Worm (Caenorhabditis elegans): Measurements from ENCODE around the gene srx-62.

srx-62 gene

DNA sequence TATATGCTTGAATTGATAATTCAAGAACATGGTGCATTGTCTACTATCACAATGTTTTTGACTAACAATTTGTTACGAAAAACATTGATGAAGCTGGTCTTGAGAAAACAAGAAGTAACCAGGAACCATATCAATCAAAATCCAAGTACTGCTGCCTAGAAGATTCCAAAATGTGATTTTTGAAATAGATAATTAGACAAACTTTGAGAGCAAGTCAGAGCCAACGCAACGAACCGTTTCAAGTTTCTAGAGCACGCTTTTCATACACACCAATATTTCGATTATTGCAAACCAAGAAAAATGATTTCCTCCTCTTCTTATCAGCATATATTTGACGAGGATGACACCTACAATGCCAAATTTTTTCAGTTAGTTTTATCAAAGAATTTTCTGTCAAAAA is 21.0 kb upstream of the srx-62 start, which contains the start of gene srw-89:
Gene srw-89 (plus strand): TSS at position 301 of the 400 bp plus-strand sequence.
- no peak for TF ChIP-seq W03F9.2 (tag; optimal IDR thresholded peaks at IDR 0.05)
- TF ChIP-seq dao-5 (tag; optimal IDR thresholded peaks at IDR 0.05): no peak
- TF ChIP-seq him-1 (tag; optimal IDR thresholded peaks at IDR 0.05): no peak

DNA sequence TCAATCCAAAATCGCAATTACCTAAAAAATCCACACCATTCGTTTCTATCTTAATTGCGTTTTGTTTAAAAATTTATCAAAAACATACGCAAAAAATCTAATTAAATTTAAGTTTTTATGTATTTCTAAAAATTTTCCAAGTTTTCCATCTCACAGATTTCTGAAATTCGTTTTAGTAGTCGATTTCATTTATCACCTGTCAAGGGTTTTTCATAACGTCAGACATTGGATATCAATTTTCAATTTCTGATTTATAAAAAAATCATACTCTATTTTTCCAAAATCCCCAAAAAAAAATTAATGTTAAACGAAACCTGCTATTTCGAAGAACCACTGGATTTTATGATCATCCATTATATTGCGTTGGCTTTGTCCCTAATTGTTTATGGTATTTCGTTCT is 14.4 kb upstream of the srx-62 start, which contains the start of gene srh-4:
Gene srh-4 (plus strand): TSS at position 301 of the 400 bp plus-strand sequence.
- TF ChIP-seq him-1 (tag; optimal IDR thresholded peaks at IDR 0.05) (no peak), dao-5 (tag; optimal IDR thresholded peaks at IDR 0.05) (no peak), W03F9.2 (tag; optimal IDR thresholded peaks at IDR 0.05) (no peak)

DNA sequence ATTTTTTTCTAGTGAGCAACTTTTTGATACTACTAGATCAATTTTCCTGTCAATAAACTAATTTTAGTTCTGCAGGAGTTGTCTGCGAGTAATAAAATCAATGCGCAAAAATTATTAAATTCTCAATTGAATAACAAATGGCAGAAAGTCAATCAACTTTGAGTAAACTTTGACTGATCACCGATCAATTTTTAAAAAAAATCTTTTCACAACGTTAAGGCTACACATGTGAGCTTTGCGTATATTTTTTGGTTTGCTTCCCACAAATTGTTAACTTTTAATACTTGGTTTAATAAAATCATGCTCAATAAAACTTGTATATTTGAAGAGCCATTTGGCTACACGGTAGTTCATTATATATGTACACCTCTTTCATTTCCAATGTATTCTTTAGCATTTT is 12.2 kb upstream of the srx-62 start, which contains the start of gene srh-7:
Gene srh-7 (plus strand): TSS at position 301 of the 400 bp plus-strand sequence.
- no peak for TF ChIP-seq dao-5 (tag; optimal IDR thresholded peaks at IDR 0.05)
- no peak for TF ChIP-seq W03F9.2 (tag; optimal IDR thresholded peaks at IDR 0.05)
- TF ChIP-seq him-1 (tag; optimal IDR thresholded peaks at IDR 0.05): no peak

DNA sequence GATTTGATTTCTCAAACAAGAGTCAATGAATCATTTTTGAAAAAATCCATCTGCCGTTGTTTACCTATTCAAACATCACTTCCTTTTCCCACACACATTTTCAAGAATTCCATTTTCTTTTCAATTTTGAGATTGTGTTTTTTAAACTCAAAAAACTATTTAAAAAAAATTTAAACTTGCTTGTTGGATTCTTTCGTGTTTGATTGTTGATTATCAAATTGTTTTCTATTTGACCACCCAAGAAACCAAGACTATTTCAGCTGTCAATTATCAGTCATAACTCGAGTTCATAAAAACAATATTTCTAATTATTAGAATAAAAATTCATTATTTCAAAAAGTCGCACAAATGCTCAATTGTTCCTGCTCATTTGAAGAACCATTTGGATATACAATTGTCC is 9.5 kb upstream of the srx-62 start, which contains the start of gene srh-8:
Gene srh-8 (plus strand): TSS at position 301 of the 400 bp plus-strand sequence.
- no peak for TF ChIP-seq him-1 (tag; optimal IDR thresholded peaks at IDR 0.05)
- TF ChIP-seq dao-5 (tag; optimal IDR thresholded peaks at IDR 0.05): no peak
- TF ChIP-seq W03F9.2 (tag; optimal IDR thresholded peaks at IDR 0.05): no peak

DNA sequence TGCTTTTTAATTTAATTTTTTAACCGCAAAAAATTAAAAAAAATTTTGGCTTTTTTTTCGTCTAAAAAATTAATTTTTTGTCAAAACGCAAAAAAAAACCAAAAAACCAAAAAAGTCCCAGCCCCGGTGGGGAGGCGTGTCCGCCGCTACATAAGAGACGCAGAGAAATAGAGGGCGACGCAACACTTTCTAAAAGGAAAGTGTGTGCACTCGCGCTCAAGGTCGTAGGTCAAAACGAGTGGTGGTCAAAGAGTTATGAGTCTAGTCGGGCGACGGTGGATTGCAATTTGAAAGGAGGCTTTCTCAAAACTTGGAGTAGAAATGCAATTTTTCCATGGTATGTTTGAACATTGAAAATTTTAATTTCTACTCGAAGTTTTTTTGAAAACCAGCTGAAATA is 8.8 kb upstream of the srx-62 start:
- TF ChIP-seq dao-5 (tag; optimal IDR thresholded peaks at IDR 0.05) (no peak), W03F9.2 (tag; optimal IDR thresholded peaks at IDR 0.05) (no peak), him-1 (tag; optimal IDR thresholded peaks at IDR 0.05) (no peak)

DNA sequence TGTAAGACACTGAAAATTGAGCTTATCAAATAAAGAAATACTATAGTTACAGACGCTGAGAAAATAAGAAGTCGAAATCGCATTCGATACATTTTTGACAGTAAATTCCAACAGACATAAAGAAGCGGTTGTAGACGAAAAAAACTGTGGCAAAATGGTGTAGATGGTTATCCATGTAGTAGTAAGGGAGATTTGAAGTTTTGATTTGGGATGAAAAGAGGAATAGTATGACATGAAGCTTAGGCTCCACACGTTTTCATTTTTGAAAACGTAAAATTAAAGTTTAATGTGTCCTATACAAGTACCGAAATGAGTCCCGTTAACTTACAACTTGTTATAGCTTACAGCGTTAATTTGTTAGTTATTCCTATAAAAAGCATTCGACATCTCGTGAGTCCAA is 1.7 kb downstream of the srx-62 start, which contains the start of gene K09D9.9:
Gene K09D9.9 (minus strand): TSS at position 101 of the 400 bp plus-strand sequence.
- TF ChIP-seq dao-5 (tag; optimal IDR thresholded peaks at IDR 0.05) (no peak), W03F9.2 (tag; optimal IDR thresholded peaks at IDR 0.05) (no peak), him-1 (tag; optimal IDR thresholded peaks at IDR 0.05) (no peak)

DNA sequence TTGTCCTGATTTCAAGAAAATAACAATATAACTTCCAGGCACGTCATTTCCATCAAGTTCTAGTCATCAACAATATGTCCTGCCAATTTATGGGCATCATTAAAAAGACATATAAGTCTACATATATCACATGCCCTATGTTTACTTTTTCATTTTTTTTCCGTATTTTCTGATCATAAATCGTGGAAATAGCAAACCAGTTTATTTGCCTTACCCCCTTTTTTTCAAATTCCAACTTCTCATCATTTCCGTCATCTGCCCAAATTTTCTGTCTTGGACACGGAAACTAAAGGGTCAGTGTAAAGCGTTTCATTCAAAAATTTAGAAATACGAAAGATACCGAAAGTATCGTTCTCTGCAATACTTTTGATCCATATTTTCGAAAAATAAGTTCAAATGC is 3.4 kb downstream of the srx-62 start:
- TF ChIP-seq dao-5 (tag; optimal IDR thresholded peaks at IDR 0.05) (no peak), W03F9.2 (tag; optimal IDR thresholded peaks at IDR 0.05) (no peak), him-1 (tag; optimal IDR thresholded peaks at IDR 0.05) (no peak)

DNA sequence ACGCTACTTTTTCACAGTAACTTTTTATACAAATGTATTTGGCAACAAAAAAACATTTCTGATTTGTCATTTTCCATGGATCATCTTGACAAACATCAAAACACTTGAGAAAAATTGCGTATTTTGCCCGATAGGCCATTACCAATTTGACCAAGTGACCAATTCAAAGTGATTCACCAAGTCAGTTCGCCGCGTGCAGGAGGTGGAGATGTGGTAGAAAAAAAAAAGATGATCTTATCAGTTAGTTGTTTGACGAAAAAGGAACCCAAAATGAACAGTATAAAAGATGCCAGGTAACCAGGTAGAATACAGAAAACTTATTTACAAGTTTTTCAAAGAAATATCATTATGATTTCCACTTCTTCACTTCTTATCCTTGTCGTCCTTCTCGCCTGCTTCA is 6.7 kb downstream of the srx-62 start, which contains the start of gene nlp-27:
Gene nlp-27 (plus strand): TSS at position 309 of the 400 bp plus-strand sequence.
- no peak for TF ChIP-seq W03F9.2 (tag; optimal IDR thresholded peaks at IDR 0.05)
- TF ChIP-seq him-1 (tag; optimal IDR thresholded peaks at IDR 0.05): no peak

DNA sequence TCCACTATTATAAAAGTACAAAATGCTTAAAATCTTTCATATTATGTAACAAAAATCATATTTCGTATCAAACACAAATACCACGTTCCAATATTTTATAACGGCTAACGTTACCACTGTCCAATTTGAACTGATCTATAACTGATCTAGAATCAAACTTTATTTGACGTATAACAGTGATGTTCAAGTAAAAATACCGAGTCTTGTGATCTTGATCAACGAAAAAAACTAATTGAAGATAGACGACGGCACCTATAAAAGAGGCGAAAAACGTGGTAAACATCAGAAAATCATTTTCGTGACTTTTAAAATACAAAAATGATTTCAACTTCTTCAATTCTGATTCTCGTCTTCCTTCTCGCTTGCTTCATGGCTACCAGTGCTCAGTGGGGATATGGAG is 8.1 kb downstream of the srx-62 start, which contains the start of gene nlp-28:
Gene nlp-28 (plus strand): TSS at position 285 of the 400 bp plus-strand sequence.
- no peak for TF ChIP-seq dao-5 (tag; optimal IDR thresholded peaks at IDR 0.05)

DNA sequence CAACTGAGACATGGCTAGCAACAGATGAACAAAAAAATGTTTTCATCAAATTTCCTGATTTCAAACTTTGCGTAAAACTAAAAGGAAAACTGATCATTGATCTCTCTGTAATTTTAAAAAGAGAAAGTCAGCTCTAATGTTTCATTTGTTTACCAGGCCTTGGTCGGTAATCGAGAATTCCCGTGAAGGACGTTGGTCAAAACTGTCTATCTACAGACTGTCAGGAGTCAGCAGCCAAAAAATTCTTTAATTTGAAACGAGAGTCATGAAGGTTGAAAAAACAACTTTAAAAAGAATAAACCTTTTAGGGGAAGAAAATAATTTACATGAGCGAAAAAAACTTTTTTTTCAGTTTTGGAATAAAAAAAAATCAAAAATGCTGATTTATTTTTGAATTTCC is 10.6 kb downstream of the srx-62 start:
- TF ChIP-seq him-1 (tag; optimal IDR thresholded peaks at IDR 0.05) (no peak), W03F9.2 (tag; optimal IDR thresholded peaks at IDR 0.05) (no peak), dao-5 (tag; optimal IDR thresholded peaks at IDR 0.05) (no peak)

DNA sequence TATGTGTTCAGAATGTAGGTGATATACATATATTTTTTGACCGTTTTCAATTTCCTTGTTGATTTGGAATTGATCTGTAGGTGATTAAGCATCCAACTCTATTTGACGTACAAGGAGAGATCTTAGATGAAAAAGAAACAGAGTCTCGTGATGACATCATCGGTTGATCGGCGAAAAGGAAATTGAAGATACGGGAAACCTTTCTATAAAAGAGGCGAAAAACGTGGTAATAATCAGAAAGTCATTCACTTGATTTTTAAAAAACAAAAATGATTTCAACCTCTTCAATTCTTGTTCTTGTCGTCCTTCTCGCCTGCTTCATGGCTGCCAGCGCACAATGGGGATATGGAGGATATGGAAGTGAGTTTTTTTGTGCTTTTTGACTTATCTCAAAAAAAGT is 11.6 kb downstream of the srx-62 start, which contains the start of gene nlp-29:
Gene nlp-29 (plus strand): TSS at position 248 of the 400 bp plus-strand sequence.
- TF ChIP-seq W03F9.2 (tag; optimal IDR thresholded peaks at IDR 0.05): no peak
- TF ChIP-seq him-1 (tag; optimal IDR thresholded peaks at IDR 0.05): no peak
- TF ChIP-seq dao-5 (tag; optimal IDR thresholded peaks at IDR 0.05): no peak

DNA sequence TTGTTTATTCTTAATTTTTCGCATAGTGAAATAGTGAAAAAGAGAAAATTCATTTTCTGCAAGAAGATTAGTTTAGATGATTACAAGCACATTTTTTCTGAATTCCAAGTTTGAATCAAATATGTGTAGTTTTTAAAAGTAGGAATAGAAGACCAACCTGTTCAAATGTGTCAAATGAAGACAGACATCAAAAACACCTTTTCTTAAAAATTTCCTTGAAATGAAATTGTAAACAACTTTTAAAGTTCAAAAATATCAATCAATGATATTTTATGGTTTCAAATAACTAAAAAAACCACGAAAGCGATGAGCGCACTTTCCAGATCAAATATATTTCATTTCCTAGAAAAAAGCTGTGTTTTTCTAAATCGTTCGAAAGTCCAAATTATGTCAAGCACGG is 14.1 kb downstream of the srx-62 start, which contains the start of gene nlp-30:
Gene nlp-30 (plus strand): TSS at position 301 of the 400 bp plus-strand sequence.
- TF ChIP-seq W03F9.2 (tag; optimal IDR thresholded peaks at IDR 0.05) (no peak), dao-5 (tag; optimal IDR thresholded peaks at IDR 0.05) (no peak), him-1 (tag; optimal IDR thresholded peaks at IDR 0.05) (no peak)

DNA sequence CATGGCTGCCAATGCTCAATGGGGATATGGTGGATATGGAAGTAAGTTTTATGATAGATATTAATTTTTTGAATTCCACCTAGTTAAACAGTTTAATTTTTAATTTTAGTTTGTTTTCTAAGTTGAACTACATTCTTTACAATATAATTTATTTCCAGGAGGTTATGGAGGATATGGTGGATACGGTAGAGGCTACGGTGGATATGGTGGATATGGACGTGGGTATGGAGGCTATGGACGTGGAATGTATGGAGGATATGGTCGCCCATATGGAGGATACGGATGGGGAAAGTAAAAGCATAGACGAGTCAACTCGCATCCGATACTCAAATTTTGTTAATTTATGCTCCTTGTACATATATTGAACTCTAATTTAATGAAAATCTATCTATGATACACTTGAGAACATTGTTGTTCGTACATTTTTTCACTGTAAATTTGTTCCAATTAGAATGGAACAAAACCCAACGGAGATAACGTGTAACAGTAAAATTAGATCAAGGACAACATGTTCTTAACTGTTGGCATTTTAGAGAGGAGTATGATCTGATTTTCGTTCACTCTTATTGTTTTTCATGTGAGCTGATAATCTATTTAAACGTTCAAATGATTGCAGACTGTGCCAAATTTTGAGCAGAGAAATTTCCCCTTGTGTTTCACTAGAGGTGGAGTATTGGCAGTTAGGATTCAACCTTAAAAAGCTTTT is 15.4 kb downstream of the srx-62 start:
- no peak for TF ChIP-seq dao-5 (tag; optimal IDR thresholded peaks at IDR 0.05)
- TF ChIP-seq W03F9.2 (tag; optimal IDR thresholded peaks at IDR 0.05): no peak
- TF ChIP-seq him-1 (tag; optimal IDR thresholded peaks at IDR 0.05): no peak

DNA sequence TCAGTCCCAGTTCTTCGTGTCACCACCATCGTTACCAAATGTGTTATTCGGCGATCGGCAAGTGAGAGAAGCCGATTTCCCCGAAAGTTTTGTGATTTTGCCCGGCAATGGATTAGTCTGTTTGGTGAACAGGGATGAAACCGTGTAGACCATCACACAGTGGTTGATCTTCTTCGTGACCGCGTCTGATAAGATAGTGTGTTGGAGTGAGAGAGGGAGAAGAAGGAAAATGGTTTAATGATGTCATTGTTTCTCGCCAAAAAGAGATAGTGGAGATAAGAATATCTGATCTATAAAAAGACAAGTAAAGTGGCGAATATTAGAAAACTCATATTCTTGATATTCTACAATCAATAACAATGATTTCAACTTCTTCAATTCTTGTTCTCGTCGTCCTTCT is 15.9 kb downstream of the srx-62 start, which contains the start of gene nlp-31:
Gene nlp-31 (plus strand): TSS at position 237 of the 400 bp plus-strand sequence.
- no peak for TF ChIP-seq W03F9.2 (tag; optimal IDR thresholded peaks at IDR 0.05)
- no peak for TF ChIP-seq dao-5 (tag; optimal IDR thresholded peaks at IDR 0.05)

Data from whole organism, L4/young adult.